Fruit fly (Drosophila melanogaster): ENCODE results near the gene beat-VII.

- TF ChIP-seq acj6 (GFP tag; optimal IDR thresholded peaks at IDR 0.05), result no peak
- no peak for TF ChIP-seq CG31627 (GFP tag; optimal IDR thresholded peaks at IDR 0.05)
Observed at dm6 chr3R:26681947-26682346, at the start of gene beat-VII.

All from whole organism, prepupa.